Fruit fly (Drosophila melanogaster) whole organism, embryonic: ENCODE data around the gene bor.
A peak's percentile ranks its signal among the peaks of the same experiment; 100 is the strongest.

Experiments used
- ATbp ChIP-seq: fragments of 200-800 bp; sonication (Bioruptor generic); optimal IDR thresholded peaks from 2 replicates; lab custom pipeline; 2017; ENCODE audit warnings: missing biosample characterization, mild to moderate bottlenecking, missing genetic modification characterization, missing genetic modification reagents
- Abd-B ChIP-seq: fragments of 200-800 bp; sonication (Bioruptor generic); optimal IDR thresholded peaks from 2 replicates; lab custom pipeline; 2018; ENCODE audit warnings: missing biosample characterization, mild to moderate bottlenecking, missing genetic modification characterization, moderate library complexity
- CG1024 ChIP-seq: fragments of 200-800 bp; sonication (Bioruptor generic); IDR thresholded peaks from 2 replicates; pipeline ENCODE4 v1.3.6; 2022; ENCODE audit warnings: missing biosample characterization, missing genetic modification characterization
- CG10462 ChIP-seq: fragments of 200-800 bp; sonication (Bioruptor generic); optimal IDR thresholded peaks from 2 replicates; lab custom pipeline; 2016; ENCODE audit warnings: missing biosample characterization, missing genetic modification characterization
- CG10979 ChIP-seq: fragments of 200-800 bp; sonication (Bioruptor generic); optimal IDR thresholded peaks from 2 replicates; lab custom pipeline; 2018; ENCODE audit warnings: missing biosample characterization, mild to moderate bottlenecking, missing genetic modification characterization, moderate library complexity
- CG15514 ChIP-seq: fragments of 200-800 bp; sonication (Bioruptor generic); optimal IDR thresholded peaks from 3 replicates; lab custom pipeline; 2017; ENCODE audit warnings: missing biosample characterization, missing genetic modification characterization, mild to moderate bottlenecking, moderate library complexity, missing genetic modification reagents
- CG15696 ChIP-seq: fragments of 200-800 bp; sonication (Bioruptor generic); optimal IDR thresholded peaks from 2 replicates; lab custom pipeline; 2019; ENCODE audit warnings: missing biosample characterization, mild to moderate bottlenecking, missing genetic modification characterization, moderate library complexity
- CG17361 ChIP-seq: fragments of 200-800 bp; sonication (Bioruptor generic); IDR thresholded peaks from 3 replicates; pipeline ENCODE4 v1.3.6; 2022; ENCODE audit warnings: missing biosample characterization, missing genetic modification characterization
- CG17802 ChIP-seq: fragments of 200-800 bp; sonication (Bioruptor generic); optimal IDR thresholded peaks from 2 replicates; lab custom pipeline; 2018; ENCODE audit warnings: missing biosample characterization, mild to moderate bottlenecking, missing genetic modification characterization, moderate library complexity
- CG2712 ChIP-seq: fragments of 200-800 bp; optimal IDR thresholded peaks from 3 replicates; lab custom pipeline; 2019; ENCODE audit warnings: missing biosample characterization, mild to moderate bottlenecking, missing genetic modification characterization, moderate library complexity
- CG33557 ChIP-seq: fragments of 200-800 bp; sonication (Bioruptor generic); optimal IDR thresholded peaks from 2 replicates; lab custom pipeline; 2019; ENCODE audit warnings: missing biosample characterization, mild to moderate bottlenecking, missing genetic modification characterization, moderate library complexity
- CG3407 ChIP-seq: fragments of 200-800 bp; sonication (Bioruptor generic); optimal IDR thresholded peaks from 2 replicates; lab custom pipeline; 2018; ENCODE audit warnings: missing biosample characterization, mild to moderate bottlenecking, missing genetic modification characterization
- CG3726 ChIP-seq: fragments of 200-800 bp; sonication (Bioruptor generic); IDR thresholded peaks from 3 replicates; pipeline ENCODE4, ENCODE4 v1.3.6; 2022; ENCODE audit warnings: missing biosample characterization, missing genetic modification characterization
- CG4360 ChIP-seq: fragments of 200-800 bp; sonication (Bioruptor generic); IDR thresholded peaks from 2 replicates; pipeline ENCODE4 v1.3.6; 2022; ENCODE audit warnings: missing biosample characterization, missing genetic modification characterization
- CG4820 ChIP-seq: fragments of 200-800 bp; sonication (Bioruptor generic); optimal IDR thresholded peaks from 3 replicates; lab custom pipeline; 2016; ENCODE audit warnings: missing biosample characterization, missing genetic modification characterization
- CG7987 ChIP-seq: fragments of 200-800 bp; sonication (Bioruptor generic); optimal IDR thresholded peaks from 2 replicates; lab custom pipeline; 2018; ENCODE audit warnings: missing biosample characterization, mild to moderate bottlenecking, missing genetic modification characterization, moderate library complexity
- CHES-1-like ChIP-seq: fragments of 200-800 bp; sonication (Bioruptor generic); optimal IDR thresholded peaks from 2 replicates; lab custom pipeline; 2016; ENCODE audit warnings: missing biosample characterization, missing genetic modification characterization
- D19A ChIP-seq: fragments of 200-800 bp; optimal IDR thresholded peaks from 3 replicates; lab custom pipeline; 2019; ENCODE audit warnings: missing biosample characterization, mild to moderate bottlenecking, missing genetic modification characterization, moderate library complexity
- Dfd ChIP-seq, 2 experiments: fragments of >200 bp; optimal IDR thresholded peaks; 2 replicates each; lab custom pipeline; 2017; ENCODE audit warnings: missing biosample characterization in 2 of 2, missing genetic modification characterization in 2 of 2
- Doc3 ChIP-seq: fragments of 200-800 bp; sonication (Bioruptor generic); IDR thresholded peaks from 3 replicates; pipeline ENCODE4 v1.3.6; 2022; ENCODE audit warnings: missing biosample characterization, missing genetic modification characterization; ENCODE audit not compliant: partially characterized antibody
- Drgx ChIP-seq: fragments of 200-800 bp; sonication (Bioruptor generic); IDR thresholded peaks from 2 replicates; pipeline ENCODE4 v1.3.6; 2022; ENCODE audit warnings: missing biosample characterization, missing genetic modification characterization
- HLH54F ChIP-seq: fragments of 200-800 bp; sonication (Bioruptor generic); optimal IDR thresholded peaks from 3 replicates; lab custom pipeline; 2016; ENCODE audit warnings: missing biosample characterization, missing genetic modification characterization
- Opbp ChIP-seq: fragments of 200-800 bp; sonication (Bioruptor generic); IDR thresholded peaks from 3 replicates; pipeline ENCODE4 v1.3.6; 2022; ENCODE audit warnings: missing biosample characterization, missing genetic modification characterization; ENCODE audit not compliant: partially characterized antibody
- Sox100B ChIP-seq: fragments of 200-800 bp; sonication (Bioruptor generic); optimal IDR thresholded peaks from 3 replicates; lab custom pipeline; 2018; ENCODE audit warnings: missing biosample characterization, mild to moderate bottlenecking, missing genetic modification characterization
- Sry-δ ChIP-seq: fragments of 200-800 bp; sonication (Bioruptor generic); optimal IDR thresholded peaks from 2 replicates; lab custom pipeline; 2016; ENCODE audit warnings: missing biosample characterization, missing genetic modification characterization
- Usf ChIP-seq: fragments of 200-800 bp; sonication (Bioruptor generic); optimal IDR thresholded peaks from 2 replicates; lab custom pipeline; 2017; ENCODE audit warnings: missing genotype, missing biosample characterization, missing genetic modification characterization
- Xrp1 ChIP-seq: fragments of 200-800 bp; sonication (Bioruptor generic); IDR thresholded peaks from 2 replicates; pipeline ENCODE4 v1.3.6; 2022; ENCODE audit warnings: missing biosample characterization, missing genetic modification characterization
- ac ChIP-seq: fragments of 200-800 bp; sonication (Bioruptor generic); optimal IDR thresholded peaks from 3 replicates; lab custom pipeline; 2017; ENCODE audit warnings: missing biosample characterization, mild to moderate bottlenecking, missing genetic modification characterization
- ato ChIP-seq: fragments of 200-800 bp; sonication (Bioruptor generic); IDR thresholded peaks from 2 replicates; pipeline ENCODE4 v1.3.6; 2022; ENCODE audit warnings: missing biosample characterization, missing genetic modification characterization; ENCODE audit not compliant: partially characterized antibody
- bcd ChIP-seq: fragments of 200-800 bp; sonication (Bioruptor generic); optimal IDR thresholded peaks from 2 replicates; lab custom pipeline; 2017; ENCODE audit warnings: missing biosample characterization, mild to moderate bottlenecking, missing genetic modification characterization
- cad ChIP-seq: fragments of >200 bp; optimal IDR thresholded peaks from 2 replicates; lab custom pipeline; 2017; ENCODE audit warnings: missing biosample characterization, missing genetic modification characterization
- cas ChIP-seq: fragments of 200-800 bp; sonication (Bioruptor generic); IDR thresholded peaks from 2 replicates; pipeline ENCODE4 v1.3.6; 2022; ENCODE audit warnings: missing biosample characterization, missing genetic modification characterization
- chn ChIP-seq: fragments of 200-800 bp; sonication (Bioruptor generic); optimal IDR thresholded peaks from 2 replicates; lab custom pipeline; 2016; ENCODE audit warnings: missing biosample characterization, missing genetic modification characterization
- crol ChIP-seq: fragments of 200-800 bp; sonication (Bioruptor generic); IDR thresholded peaks from 2 replicates; pipeline ENCODE4 v1.3.6; 2022; ENCODE audit warnings: missing biosample characterization, missing genetic modification characterization
- ind ChIP-seq: fragments of 200-800 bp; sonication (Bioruptor generic); optimal IDR thresholded peaks from 3 replicates; lab custom pipeline; 2016; ENCODE audit warnings: missing biosample characterization, missing genetic modification characterization
- lmd ChIP-seq: fragments of 200-800 bp; sonication (Bioruptor generic); IDR thresholded peaks from 2 replicates; pipeline ENCODE4 v1.3.6; 2022; ENCODE audit warnings: missing biosample characterization, missing genetic modification characterization
- lov ChIP-seq, 2 experiments: fragments of 200-800 bp in 1 of 2; fragments of >200 bp in 1 of 2; sonication (Bioruptor generic) in 1 of 2; IDR thresholded peaks in 1 of 2; optimal IDR thresholded peaks in 1 of 2; 2 replicates in 1 of 2; 3 replicates in 1 of 2; pipeline versions ENCODE4 v1.3.6 to Lab custom; 2017 to 2022; ENCODE audit warnings: missing biosample characterization in 1 of 2, missing genetic modification characterization in 1 of 2
- nau ChIP-seq: fragments of 200-800 bp; sonication (Bioruptor generic); optimal IDR thresholded peaks from 3 replicates; lab custom pipeline; 2017; ENCODE audit warnings: missing biosample characterization, mild to moderate bottlenecking, missing genetic modification characterization, missing genetic modification reagents
- nom ChIP-seq: fragments of 200-800 bp; sonication (Bioruptor generic); optimal IDR thresholded peaks from 2 replicates; lab custom pipeline; 2017; ENCODE audit warnings: missing biosample characterization, missing genetic modification characterization, mild to moderate bottlenecking, moderate library complexity, missing genetic modification reagents
- phol ChIP-seq: fragments of 200-800 bp; sonication (Bioruptor generic); optimal IDR thresholded peaks from 3 replicates; lab custom pipeline; 2018; ENCODE audit warnings: missing biosample characterization, mild to moderate bottlenecking, missing genetic modification characterization, moderate library complexity
- sd ChIP-seq: fragments of 200-800 bp; sonication (Bioruptor generic); optimal IDR thresholded peaks from 3 replicates; lab custom pipeline; 2018; ENCODE audit warnings: missing biosample characterization, mild to moderate bottlenecking, missing genetic modification characterization, moderate library complexity
- ssp ChIP-seq: fragments of 200-800 bp; sonication (Bioruptor generic); IDR thresholded peaks from 2 replicates; pipeline ENCODE4 v1.3.6; 2022; ENCODE audit warnings: missing biosample characterization, missing genetic modification characterization
- stwl ChIP-seq: fragments of 200-800 bp; sonication (Bioruptor generic); optimal IDR thresholded peaks from 3 replicates; lab custom pipeline; 2018; ENCODE audit warnings: missing biosample characterization, mild to moderate bottlenecking, missing genetic modification characterization, moderate library complexity
- sug ChIP-seq: fragments of 200-800 bp; optimal IDR thresholded peaks from 2 replicates; lab custom pipeline; 2019; ENCODE audit warnings: missing biosample characterization, mild to moderate bottlenecking, missing genetic modification characterization, moderate library complexity
- tio ChIP-seq: fragments of 200-800 bp; sonication (Bioruptor generic); optimal IDR thresholded peaks from 2 replicates; lab custom pipeline; 2017; ENCODE audit warnings: missing biosample characterization, missing genetic modification characterization, inconsistent platforms
- tll ChIP-seq, 2 experiments: fragments of 200-800 bp in 1 of 2; fragments of >200 bp in 1 of 2; sonication (Bioruptor generic) in 1 of 2; optimal IDR thresholded peaks; 2 replicates each; lab custom pipeline; 2017 to 2019; ENCODE audit warnings: missing biosample characterization in 2 of 2, missing genetic modification characterization in 2 of 2, mild to moderate bottlenecking in 1 of 2, moderate library complexity in 1 of 2
- twi ChIP-seq: fragments of 200-800 bp; optimal IDR thresholded peaks from 2 replicates; lab custom pipeline; 2019; ENCODE audit warnings: missing biosample characterization, mild to moderate bottlenecking, missing genetic modification characterization, moderate library complexity
- z ChIP-seq: fragments of 200-800 bp; sonication (Bioruptor generic); IDR thresholded peaks from 3 replicates; pipeline ENCODE4 v1.3.6; 2022; ENCODE audit warnings: missing biosample characterization, missing genetic modification characterization

The bor gene

dm6 chr3R:16282080-16282690 is 18.3 kb upstream of the bor start (continued):
- no peak for TF ChIP-seq Usf (GFP tag; lab: Kevin White, UChicago)
- TF ChIP-seq ato (GFP tag; lab: Robert Waterston, UW) = no peak
- peak; percentile 42; the same call in 1 of the 2 replicates for TF ChIP-seq CG1024 (GFP tag; lab: Robert Waterston, UW)
- 0 out of 2 replicates have a peak, but pooled peaks have one; percentile 7 for TF ChIP-seq Drgx (GFP tag; lab: Robert Waterston, UW)
- no peak for TF ChIP-seq bcd (GFP tag; lab: Kevin White, UChicago)
- TF ChIP-seq CG15696 (tag; lab: Kevin White, UChicago) = peak; percentile 10
- TF ChIP-seq tll (GFP tag; optimal IDR thresholded peaks at IDR 0.05; lab: Kevin White, UChicago) = peak in 1 of 2 experiments; percentile 37
- no peak for TF ChIP-seq lov (optimal IDR thresholded peaks at IDR 0.05; lab: Kevin White, UChicago)
- TF ChIP-seq lov (GFP tag; IDR thresholded peaks at IDR 0.05; lab: Robert Waterston, UW) = 0 out of 3 replicates have a peak, but pooled peaks have one; percentile 54
- peak; percentile 96 for TF ChIP-seq twi (tag; lab: Kevin White, UChicago)
- peak; percentile 15 for TF ChIP-seq nau
- TF ChIP-seq CG7987 (GFP tag; lab: Kevin White, UChicago) = no peak
- TF ChIP-seq CG3407 = peak; percentile 25
- peak; percentile 0 for TF ChIP-seq CHES-1-like (GFP tag; lab: Kevin White, UChicago)
- TF ChIP-seq ssp (GFP tag; lab: Robert Waterston, UW) = no peak
- peak; percentile 19 for TF ChIP-seq ATbp (GFP tag; lab: Kevin White, UChicago)
- TF ChIP-seq CG4820 (GFP tag; lab: Kevin White, UChicago) = peak; percentile 11
- 0 out of 3 replicates have a peak, but pooled peaks have one; percentile 14 for TF ChIP-seq CG17361 (GFP tag; lab: Robert Waterston, UW)
- peak; percentile 4 for TF ChIP-seq nom
- TF ChIP-seq Doc3 (GFP tag; lab: Robert Waterston, UW) = no peak
- TF ChIP-seq D19A = peak; percentile 15
- TF ChIP-seq ac (GFP tag; lab: Kevin White, UChicago) = peak; percentile 36
- TF ChIP-seq chn (GFP tag; lab: Kevin White, UChicago) = no peak
- peak; percentile 2 for TF ChIP-seq CG33557 (GFP tag; lab: Kevin White, UChicago)
- TF ChIP-seq CG4360 (GFP tag; lab: Robert Waterston, UW) = peak; percentile 91
- TF ChIP-seq HLH54F (GFP tag; lab: Kevin White, UChicago) = no peak
- peak; percentile 66; the same call in 2 of the 3 replicates for TF ChIP-seq z (GFP tag; lab: Robert Waterston, UW)
- TF ChIP-seq Xrp1 (GFP tag; lab: Robert Waterston, UW) = peak; percentile 24
- peak; percentile 27 for TF ChIP-seq Sox100B (GFP tag; lab: Kevin White, UChicago)
- no peak for TF ChIP-seq Abd-B (GFP tag; lab: Kevin White, UChicago)
- TF ChIP-seq CG17802 (tag; lab: Kevin White, UChicago) = peak; percentile 2
- no peak for TF ChIP-seq tio
- TF ChIP-seq Sry-δ = no peak
- TF ChIP-seq cas (GFP tag; lab: Robert Waterston, UW) = no peak
- no peak for TF ChIP-seq CG3726 (GFP tag; lab: Robert Waterston, UW)
- 0 out of 3 replicates have a peak, but pooled peaks have one; percentile 54 for TF ChIP-seq Opbp (GFP tag; lab: Robert Waterston, UW)
- TF ChIP-seq ind = no peak
- TF ChIP-seq cad (GFP tag; lab: Kevin White, UChicago) = peak; percentile 88
- no peak for TF ChIP-seq Dfd (GFP tag; optimal IDR thresholded peaks at IDR 0.05; lab: Kevin White, UChicago)
- TF ChIP-seq CG2712 (tag; lab: Kevin White, UChicago) = peak; percentile 26
- TF ChIP-seq stwl (tag; lab: Kevin White, UChicago) = peak; percentile 98
- TF ChIP-seq CG15514 (GFP tag; lab: Kevin White, UChicago) = no peak
- TF ChIP-seq sd (tag; lab: Kevin White, UChicago) = peak; percentile 16
- TF ChIP-seq phol = no peak
- TF ChIP-seq CG10979 = peak; percentile 11
- peak; percentile 98 for TF ChIP-seq sug (tag; lab: Kevin White, UChicago)
- no peak for TF ChIP-seq lmd
- TF ChIP-seq CG10462 (GFP tag; lab: Kevin White, UChicago) = peak; percentile 33
- TF ChIP-seq crol (GFP tag; lab: Robert Waterston, UW) = peak; percentile 60
